Worm (Caenorhabditis elegans): ENCODE data around the gene gbf-1.

DNA sequence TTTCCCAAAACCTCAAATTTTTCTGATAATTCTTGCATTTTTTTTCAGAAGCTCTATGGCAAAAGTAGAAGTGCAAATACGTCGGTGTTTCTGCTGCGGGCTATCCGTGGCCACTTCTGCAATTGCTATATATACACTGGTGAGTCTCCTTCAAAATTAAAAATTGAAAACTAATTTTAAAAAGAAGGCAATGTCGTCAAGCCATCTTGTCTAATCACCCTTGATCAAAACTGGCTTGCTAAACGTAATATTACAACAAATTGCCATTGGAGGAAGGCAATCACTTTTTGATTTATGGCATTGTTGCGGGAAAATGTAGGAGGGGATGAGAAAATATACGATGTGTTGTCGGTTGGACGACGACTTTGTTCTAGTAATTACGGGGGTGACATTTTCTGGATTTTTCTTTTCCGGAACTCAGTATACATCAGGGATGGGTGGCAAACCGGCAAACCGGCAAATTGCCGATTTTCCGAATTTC, 43.1 kb upstream of the gbf-1 start, which contains the start of gene C18D11.1:
- TF ChIP-seq C08G9.2 (tag; optimal IDR thresholded peaks at IDR 0.05) (no peak), ama-1 (optimal IDR thresholded peaks at IDR 0.05) (no peak), fkh-10 (GFP tag; optimal IDR thresholded peaks at IDR 0.05) (no peak), C38D4.7 (GFP tag; optimal IDR thresholded peaks at IDR 0.05) (no peak), ceh-24 (tag; optimal IDR thresholded peaks at IDR 0.05) (no peak), K09A11.1 (tag; optimal IDR thresholded peaks at IDR 0.05; ENCODE audit: insufficient read depth) (no peak), nhr-232 (tag; optimal IDR thresholded peaks at IDR 0.05) (no peak)
